Worm (Caenorhabditis elegans): ENCODE data around the gene nspb-11.
A peak's percentile ranks its signal among the peaks of the same experiment; 100 is the strongest.

Gene nspb-11

DNA sequence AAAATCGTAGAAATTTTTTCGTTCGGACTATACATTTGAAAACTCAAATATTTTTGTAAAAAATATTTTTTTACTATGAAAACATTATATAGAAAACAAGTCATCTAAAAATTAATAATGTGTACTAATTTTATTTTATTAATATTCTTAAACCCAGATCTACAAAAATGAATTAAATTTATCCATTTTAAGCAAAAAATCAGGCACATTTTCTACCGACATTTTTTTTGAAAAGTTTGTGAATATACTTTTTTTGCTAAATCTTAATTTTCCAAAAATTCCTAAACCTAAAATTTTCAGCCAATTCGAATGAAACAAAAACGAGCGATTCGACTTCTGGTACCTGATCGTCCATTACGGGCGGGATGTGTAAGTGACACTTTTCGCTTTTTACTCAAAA lies 32.6 kb downstream of the nspb-11 start, which contains the start of gene arrd-10:
TSS of gene arrd-10 (plus strand) at position 301 of the 400 bp plus-strand sequence.
- TF ChIP-seq lim-6 (tag; optimal IDR thresholded peaks at IDR 0.05) (no peak), fkh-6 (tag; optimal IDR thresholded peaks at IDR 0.05) (no peak), ahr-1 (tag; optimal IDR thresholded peaks at IDR 0.05) (no peak), hlh-15 (tag; optimal IDR thresholded peaks at IDR 0.05) (no peak), sox-2 (GFP tag; IDR thresholded peaks at IDR 0.05) (no peak), ceh-9 (tag; optimal IDR thresholded peaks at IDR 0.05) (no peak), ztf-16 (tag; optimal IDR thresholded peaks at IDR 0.05) (no peak), pat-9 (tag; optimal IDR thresholded peaks at IDR 0.05) (no peak), ceh-14 (tag; optimal IDR thresholded peaks at IDR 0.05) (no peak), nfya-1 (tag; optimal IDR thresholded peaks at IDR 0.05) (no peak), ceh-19 (GFP tag; optimal IDR thresholded peaks at IDR 0.05) (no peak)

- TF ChIP-seq hlh-8 (tag; optimal IDR thresholded peaks at IDR 0.05) (no peak), elt-2 (tag; optimal IDR thresholded peaks at IDR 0.05) (peak; percentile 28), sdc-2 (tag; optimal IDR thresholded peaks at IDR 0.05) (no peak)
These were observed 35.3 kb downstream of the nspb-11 start for ce11 chrII:12942496-12942895.

- TF ChIP-seq hlh-15 (tag; optimal IDR thresholded peaks at IDR 0.05) (no peak), pha-2 (tag; optimal IDR thresholded peaks at IDR 0.05) (peak; percentile 78), lim-6 (tag; optimal IDR thresholded peaks at IDR 0.05) (no peak), ttx-3 (tag; optimal IDR thresholded peaks at IDR 0.05) (no peak), syd-9 (tag; optimal IDR thresholded peaks at IDR 0.05) (peak; percentile 50), eyg-1 (tag; optimal IDR thresholded peaks at IDR 0.05) (peak; percentile 62), ets-4 (tag; optimal IDR thresholded peaks at IDR 0.05) (peak; percentile 12), nhr-232 (tag; optimal IDR thresholded peaks at IDR 0.05) (peak; percentile 22), unc-86 (tag; optimal IDR thresholded peaks at IDR 0.05) (no peak), lin-11 (tag; optimal IDR thresholded peaks at IDR 0.05) (peak; percentile 14), fax-1 (tag; optimal IDR thresholded peaks at IDR 0.05) (no peak), C38D4.7 (GFP tag; optimal IDR thresholded peaks at IDR 0.05) (peak; percentile 42), ref-2 (tag; optimal IDR thresholded peaks at IDR 0.05) (peak; percentile 85), ceh-34 (tag; optimal IDR thresholded peaks at IDR 0.05) (peak; percentile 77), F13H6.1 (tag; optimal IDR thresholded peaks at IDR 0.05) (peak; percentile 37), nfya-1 (tag; optimal IDR thresholded peaks at IDR 0.05) (peak; percentile 66), tbx-7 (tag; optimal IDR thresholded peaks at IDR 0.05) (peak; percentile 50), hlh-6 (tag; optimal IDR thresholded peaks at IDR 0.05) (peak; percentile 65), pros-1 (tag; optimal IDR thresholded peaks at IDR 0.05) (peak; percentile 85), ama-1 (optimal IDR thresholded peaks at IDR 0.05) (peak; percentile 99), nhr-11 (tag; optimal IDR thresholded peaks at IDR 0.05) (no peak), ceh-30 (tag; optimal IDR thresholded peaks at IDR 0.05) (no peak), odd-2 (tag; optimal IDR thresholded peaks at IDR 0.05) (no peak), ceh-24 (tag; optimal IDR thresholded peaks at IDR 0.05) (no peak), ceh-6 (GFP tag; optimal IDR thresholded peaks at IDR 0.05) (peak; percentile 24), rnt-1 (tag; optimal IDR thresholded peaks at IDR 0.05) (peak; percentile 48), pat-9 (tag; optimal IDR thresholded peaks at IDR 0.05) (peak; percentile 34), pqm-1 (tag; optimal IDR thresholded peaks at IDR 0.05) (peak; percentile 29), elt-2 (tag; optimal IDR thresholded peaks at IDR 0.05) (peak; percentile 82), C08G9.2 (tag; optimal IDR thresholded peaks at IDR 0.05) (peak; percentile 70), sdc-2 (tag; optimal IDR thresholded peaks at IDR 0.05) (peak; percentile 67), mec-3 (tag; optimal IDR thresholded peaks at IDR 0.05; ENCODE audit: borderline replicate concordance) (no peak), che-1 (tag; optimal IDR thresholded peaks at IDR 0.05) (no peak), dve-1 (tag; optimal IDR thresholded peaks at IDR 0.05) (peak; percentile 35), madf-2 (tag; optimal IDR thresholded peaks at IDR 0.05) (peak; percentile 26), sox-4 (tag; optimal IDR thresholded peaks at IDR 0.05) (no peak), ztf-16 (tag; optimal IDR thresholded peaks at IDR 0.05) (peak; percentile 44), unc-55 (GFP tag; optimal IDR thresholded peaks at IDR 0.05) (peak; percentile 8), fkh-6 (tag; optimal IDR thresholded peaks at IDR 0.05) (no peak), sox-2 (GFP tag; IDR thresholded peaks at IDR 0.05) (peak; percentile 31; the same call in 1 of the 2 replicates), npax-4 (tag; optimal IDR thresholded peaks at IDR 0.05) (no peak), ceh-19 (GFP tag; optimal IDR thresholded peaks at IDR 0.05) (no peak), hlh-30 (tag; optimal IDR thresholded peaks at IDR 0.05; ENCODE audit: insufficient read depth) (peak; percentile 78), ceh-9 (tag; optimal IDR thresholded peaks at IDR 0.05) (no peak)
These were observed 37.5 kb downstream of the nspb-11 start for ce11 chrII:12944587-12945126.
